Worm (Caenorhabditis elegans): ENCODE data around the gene plx-1.

- no peak for TF ChIP-seq ceh-16 (tag; optimal IDR thresholded peaks at IDR 0.05)
- TF ChIP-seq tbx-2 (tag; optimal IDR thresholded peaks at IDR 0.05) = peak; percentile 21
Observed at ce11 chrIV:1012447-1012846, 53.1 kb downstream of the plx-1 start, which contains the start of gene rbm-39.

Data from whole organism, L3 larva.